Fruit fly (Drosophila melanogaster) whole organism, embryonic: ENCODE data around the gene Diedel2.
A peak's percentile ranks its signal among the peaks of the same experiment; 100 is the strongest.

ENCODE experiments used
- CG11456 ChIP-seq: fragments of 200-800 bp; sonication (Bioruptor generic); IDR thresholded peaks from 3 replicates; pipeline ENCODE4 v1.3.6; 2022; ENCODE audit warnings: missing biosample characterization, missing genetic modification characterization
- CG11723 ChIP-seq: fragments of 200-800 bp; sonication (Bioruptor generic); optimal IDR thresholded peaks from 2 replicates; lab custom pipeline; 2017; ENCODE audit warnings: missing biosample characterization, mild to moderate bottlenecking, missing genetic modification characterization
- CG12744 ChIP-seq: fragments of 200-800 bp; sonication (Bioruptor generic); optimal IDR thresholded peaks from 2 replicates; lab custom pipeline; 2016; ENCODE audit warnings: missing biosample characterization, missing genetic modification characterization
- CG13296 ChIP-seq: fragments of 200-800 bp; sonication (Bioruptor generic); optimal IDR thresholded peaks from 3 replicates; lab custom pipeline; 2018; ENCODE audit warnings: missing biosample characterization, mild to moderate bottlenecking, missing genetic modification characterization
- CG14014 ChIP-seq: fragments of 200-800 bp; sonication (Bioruptor generic); IDR thresholded peaks from 2 replicates; pipeline ENCODE4 v1.3.6; 2022; ENCODE audit warnings: missing biosample characterization, missing genetic modification characterization
- CG15601 ChIP-seq: fragments of 200-800 bp; sonication (Bioruptor generic); optimal IDR thresholded peaks from 3 replicates; lab custom pipeline; 2019; ENCODE audit warnings: missing biosample characterization, mild to moderate bottlenecking, missing genetic modification characterization, moderate library complexity
- CG1647 ChIP-seq: fragments of 200-800 bp; sonication (Bioruptor generic); optimal IDR thresholded peaks from 3 replicates; lab custom pipeline; 2016; ENCODE audit warnings: missing biosample characterization, missing genetic modification characterization
- CG2120 ChIP-seq: fragments of 200-800 bp; sonication (Bioruptor generic); optimal IDR thresholded peaks from 3 replicates; lab custom pipeline; 2016; ENCODE audit warnings: missing biosample characterization, missing genetic modification characterization
- CG2875 ChIP-seq: fragments of 200-800 bp; sonication (Bioruptor generic); optimal IDR thresholded peaks from 2 replicates; lab custom pipeline; 2017; ENCODE audit warnings: missing biosample characterization, mild to moderate bottlenecking, missing genetic modification characterization, missing genetic modification reagents
- CG31365 ChIP-seq: fragments of 200-800 bp; sonication (Bioruptor generic); optimal IDR thresholded peaks from 2 replicates; lab custom pipeline; 2018; ENCODE audit warnings: missing biosample characterization, mild to moderate bottlenecking, missing genetic modification characterization
- CG3163 ChIP-seq: fragments of 200-800 bp; sonication (Bioruptor generic); optimal IDR thresholded peaks from 3 replicates; lab custom pipeline; 2016; ENCODE audit warnings: missing biosample characterization, missing genetic modification characterization
- CG32532 ChIP-seq: fragments of 200-800 bp; sonication (Bioruptor generic); IDR thresholded peaks from 2 replicates; pipeline ENCODE4 v1.3.6; 2022; ENCODE audit warnings: missing biosample characterization, missing genetic modification characterization
- CG3407 ChIP-seq: fragments of 200-800 bp; sonication (Bioruptor generic); optimal IDR thresholded peaks from 2 replicates; lab custom pipeline; 2018; ENCODE audit warnings: missing biosample characterization, mild to moderate bottlenecking, missing genetic modification characterization
- CG34376 ChIP-seq: fragments of 200-800 bp; sonication (Bioruptor generic); optimal IDR thresholded peaks from 2 replicates; lab custom pipeline; 2018; ENCODE audit warnings: missing biosample characterization, mild to moderate bottlenecking, missing genetic modification characterization
- CG4617 ChIP-seq: fragments of 200-800 bp; sonication (Bioruptor generic); optimal IDR thresholded peaks from 3 replicates; lab custom pipeline; 2016; ENCODE audit warnings: missing biosample characterization, missing genetic modification characterization, borderline replicate concordance
- CG4854 ChIP-seq: fragments of 200-800 bp; sonication (Bioruptor generic); optimal IDR thresholded peaks from 2 replicates; lab custom pipeline; 2016; ENCODE audit warnings: missing biosample characterization, missing genetic modification characterization, inconsistent platforms
- CG6272 ChIP-seq: fragments of 200-800 bp; sonication (Bioruptor generic); IDR thresholded peaks from 2 replicates; pipeline ENCODE4 v1.3.6; 2022; ENCODE audit warnings: missing biosample characterization, missing genetic modification characterization
- CG6791 ChIP-seq: fragments of 200-800 bp; sonication (Bioruptor generic); IDR thresholded peaks from 3 replicates; pipeline ENCODE4 v1.3.6; 2022; ENCODE audit warnings: missing biosample characterization, missing genetic modification characterization; ENCODE audit not compliant: partially characterized antibody
- CG8290 ChIP-seq, 3 experiments: fragments of 200-800 bp; sonication (Bioruptor generic); optimal IDR thresholded peaks; 2 replicates each; lab custom pipeline; 2016 to 2019; ENCODE audit warnings: missing biosample characterization in 3 of 3, missing genetic modification characterization in 3 of 3, mild to moderate bottlenecking in 2 of 3, moderate library complexity in 1 of 3
- CG8924 ChIP-seq: fragments of 200-800 bp; optimal IDR thresholded peaks from 3 replicates; lab custom pipeline; 2019; ENCODE audit warnings: missing biosample characterization, mild to moderate bottlenecking, missing genetic modification characterization, moderate library complexity
- CG9797 ChIP-seq: fragments of 200-800 bp; sonication (Bioruptor generic); optimal IDR thresholded peaks from 3 replicates; lab custom pipeline; 2018; ENCODE audit warnings: missing biosample characterization, mild to moderate bottlenecking, missing genetic modification characterization
- D19A ChIP-seq: fragments of 200-800 bp; optimal IDR thresholded peaks from 3 replicates; lab custom pipeline; 2019; ENCODE audit warnings: missing biosample characterization, mild to moderate bottlenecking, missing genetic modification characterization, moderate library complexity
- Dad ChIP-seq: fragments of 200-800 bp; sonication (Bioruptor generic); optimal IDR thresholded peaks from 3 replicates; lab custom pipeline; 2016; ENCODE audit warnings: missing biosample characterization, missing genetic modification characterization
- Dek ChIP-seq: fragments of 200-800 bp; sonication (Bioruptor generic); optimal IDR thresholded peaks from 3 replicates; lab custom pipeline; 2019; ENCODE audit warnings: missing biosample characterization, mild to moderate bottlenecking, missing genetic modification characterization, moderate library complexity
- Hmx ChIP-seq: fragments of 200-800 bp; sonication (Bioruptor generic); optimal IDR thresholded peaks from 2 replicates; lab custom pipeline; 2016; ENCODE audit warnings: missing biosample characterization, missing genetic modification characterization
- Hr39 ChIP-seq: fragments of >200 bp; optimal IDR thresholded peaks from 2 replicates; lab custom pipeline; 2017
- Hsf ChIP-seq: fragments of 200-800 bp; sonication (Bioruptor generic); optimal IDR thresholded peaks from 3 replicates; lab custom pipeline; 2016; ENCODE audit warnings: missing biosample characterization, missing genetic modification characterization
- Mad ChIP-seq: fragments of 200-800 bp; sonication (Bioruptor generic); optimal IDR thresholded peaks from 2 replicates; lab custom pipeline; 2016; ENCODE audit warnings: missing biosample characterization, missing genetic modification characterization
- Ravus ChIP-seq: fragments of 200-800 bp; sonication (Bioruptor generic); IDR thresholded peaks from 2 replicates; pipeline ENCODE4 v1.3.6; 2022; ENCODE audit warnings: missing biosample characterization, missing genetic modification characterization
- Stat92E ChIP-seq, 3 experiments: fragments of >200 bp in 2 of 3; fragments of 200-800 bp in 1 of 3; sonication (Bioruptor generic) in 1 of 3; optimal IDR thresholded peaks; 2 replicates each; lab custom pipeline; 2017 to 2019; ENCODE audit warnings: missing biosample characterization in 3 of 3, missing genetic modification characterization in 3 of 3, mild to moderate bottlenecking in 1 of 3, moderate library complexity in 1 of 3
- ab ChIP-seq: fragments of 200-800 bp; sonication (Bioruptor generic); optimal IDR thresholded peaks from 2 replicates; lab custom pipeline; 2016; ENCODE audit warnings: missing biosample characterization, missing genetic modification characterization
- amos ChIP-seq: fragments of 200-800 bp; sonication (Bioruptor generic); IDR thresholded peaks from 2 replicates; pipeline ENCODE4 v1.3.6; 2022; ENCODE audit warnings: missing biosample characterization, missing genetic modification characterization; ENCODE audit not compliant: partially characterized antibody
- bcd ChIP-seq: fragments of 200-800 bp; sonication (Bioruptor generic); optimal IDR thresholded peaks from 2 replicates; lab custom pipeline; 2017; ENCODE audit warnings: missing biosample characterization, mild to moderate bottlenecking, missing genetic modification characterization
- chif ChIP-seq, 2 experiments: fragments of 200-800 bp; sonication (Bioruptor generic); optimal IDR thresholded peaks; 3 replicates each; lab custom pipeline; 2016; ENCODE audit warnings: missing biosample characterization in 2 of 2, missing genetic modification characterization in 2 of 2
- crol ChIP-seq: fragments of 200-800 bp; sonication (Bioruptor generic); IDR thresholded peaks from 2 replicates; pipeline ENCODE4 v1.3.6; 2022; ENCODE audit warnings: missing biosample characterization, missing genetic modification characterization
- grn ChIP-seq: fragments of 200-800 bp; sonication (Bioruptor generic); optimal IDR thresholded peaks from 3 replicates; lab custom pipeline; 2017; ENCODE audit warnings: missing biosample characterization, missing genetic modification characterization
- hbn ChIP-seq: fragments of 200-800 bp; sonication (Bioruptor generic); IDR thresholded peaks from 2 replicates; pipeline ENCODE4 v1.3.6; 2022; ENCODE audit warnings: missing biosample characterization, missing genetic modification characterization; ENCODE audit not compliant: partially characterized antibody
- ind ChIP-seq: fragments of 200-800 bp; sonication (Bioruptor generic); optimal IDR thresholded peaks from 3 replicates; lab custom pipeline; 2016; ENCODE audit warnings: missing biosample characterization, missing genetic modification characterization
- p53 ChIP-seq: fragments of 200-800 bp; sonication (Bioruptor generic); optimal IDR thresholded peaks from 2 replicates; lab custom pipeline; 2016; ENCODE audit warnings: missing biosample characterization, missing genetic modification characterization
- pan ChIP-seq, 4 experiments: fragments of >200 bp in 3 of 4; fragments of 200-800 bp in 1 of 4; sonication (Bioruptor generic) in 1 of 4; optimal IDR thresholded peaks in 3 of 4; IDR thresholded peaks in 1 of 4; 2 replicates each; pipeline versions ENCODE4 v1.3.6 to Lab custom; 2017 to 2022; ENCODE audit warnings: missing biosample characterization in 2 of 4, missing genetic modification characterization in 2 of 4, mixed read lengths in 1 of 4
- pita ChIP-seq: fragments of 200-800 bp; sonication (Bioruptor generic); optimal IDR thresholded peaks from 2 replicates; lab custom pipeline; 2017; ENCODE audit warnings: missing biosample characterization, mild to moderate bottlenecking, missing genetic modification characterization
- pnt ChIP-seq: fragments of 200-800 bp; sonication (Bioruptor generic); optimal IDR thresholded peaks from 3 replicates; lab custom pipeline; 2016; ENCODE audit warnings: missing biosample characterization, missing genetic modification characterization
- pzg ChIP-seq: fragments of 200-800 bp; sonication (Bioruptor generic); optimal IDR thresholded peaks from 3 replicates; lab custom pipeline; 2018; ENCODE audit warnings: missing biosample characterization, mild to moderate bottlenecking, missing genetic modification characterization, moderate library complexity
- ranshi ChIP-seq: fragments of 200-800 bp; sonication (Bioruptor generic); IDR thresholded peaks from 2 replicates; pipeline ENCODE4 v1.3.6; 2022; ENCODE audit warnings: missing biosample characterization, missing genetic modification characterization
- ssp ChIP-seq: fragments of 200-800 bp; sonication (Bioruptor generic); IDR thresholded peaks from 2 replicates; pipeline ENCODE4 v1.3.6; 2022; ENCODE audit warnings: missing biosample characterization, missing genetic modification characterization
- tup ChIP-seq: fragments of 200-800 bp; sonication (Bioruptor generic); optimal IDR thresholded peaks from 2 replicates; lab custom pipeline; 2016; ENCODE audit warnings: missing biosample characterization, mild to moderate bottlenecking, missing genetic modification characterization, moderate library complexity
- vnd ChIP-seq: fragments of 200-800 bp; sonication (Bioruptor generic); IDR thresholded peaks from 3 replicates; pipeline ENCODE4 v1.3.6; 2022; ENCODE audit warnings: missing biosample characterization, missing genetic modification characterization; ENCODE audit not compliant: partially characterized antibody
- zfh1 ChIP-seq: fragments of 200-800 bp; sonication (Bioruptor generic); IDR thresholded peaks from 3 replicates; pipeline ENCODE4 v1.3.6; 2022; ENCODE audit warnings: missing biosample characterization, missing genetic modification characterization

Gene Diedel2

dm6 chr3R:29591481-29592138 is 16.7 kb upstream of the Diedel2 start, which contains the start of gene alph (continued):
- TF ChIP-seq Stat92E (GFP tag; optimal IDR thresholded peaks at IDR 0.05; lab: Kevin White, UChicago), result peak in 1 of 3 experiments; percentile 54
- peak; percentile 26; the same call in 1 of the 3 replicates for TF ChIP-seq zfh1 (GFP tag; lab: Robert Waterston, UW)
- TF ChIP-seq Hmx (GFP tag; lab: Kevin White, UChicago), result no peak
- no peak for TF ChIP-seq pnt
- peak; percentile 52 for TF ChIP-seq p53 (GFP tag; lab: Kevin White, UChicago)
- TF ChIP-seq Ravus (GFP tag; lab: Robert Waterston, UW), result no peak
- TF ChIP-seq tup, result peak; percentile 0
- TF ChIP-seq Mad (GFP tag; lab: Kevin White, UChicago), result peak; percentile 64
- TF ChIP-seq CG15601 (tag; lab: Kevin White, UChicago), result peak; percentile 10
- TF ChIP-seq CG9797, result peak; percentile 40
- TF ChIP-seq ssp (GFP tag; lab: Robert Waterston, UW), result no peak
- TF ChIP-seq hbn (GFP tag; lab: Robert Waterston, UW), result peak; percentile 95
- peak; percentile 94 for TF ChIP-seq CG4617 (GFP tag; lab: Kevin White, UChicago)
- TF ChIP-seq grn (GFP tag; lab: Kevin White, UChicago), result peak; percentile 9
- peak; percentile 99 for TF ChIP-seq amos
- TF ChIP-seq CG3407 (GFP tag; lab: Kevin White, UChicago), result peak; percentile 6
- peak; percentile 25 for TF ChIP-seq CG3163 (GFP tag; lab: Kevin White, UChicago)
- TF ChIP-seq CG2120, result peak; percentile 48
- peak; percentile 51 for TF ChIP-seq CG8290 (GFP tag; optimal IDR thresholded peaks at IDR 0.05; lab: Kevin White, UChicago)
- peak in 1 of 2 experiments; percentile 72 for TF ChIP-seq CG8290 (tag; optimal IDR thresholded peaks at IDR 0.05; lab: Kevin White, UChicago)
- peak; percentile 98 for TF ChIP-seq vnd (GFP tag; lab: Robert Waterston, UW)
- TF ChIP-seq CG14014 (GFP tag; lab: Robert Waterston, UW), result peak; percentile 10; the same call in 1 of the 2 replicates
- peak; percentile 0 for TF ChIP-seq ab (GFP tag; lab: Kevin White, UChicago)
- no peak for TF ChIP-seq CG1647 (GFP tag; lab: Kevin White, UChicago)
- no peak for TF ChIP-seq CG13296 (GFP tag; lab: Kevin White, UChicago)
- TF ChIP-seq CG32532 (GFP tag; lab: Robert Waterston, UW), result peak; percentile 51
- peak; percentile 17 for TF ChIP-seq CG12744 (GFP tag; lab: Kevin White, UChicago)
- TF ChIP-seq crol (GFP tag; lab: Robert Waterston, UW), result no peak
- peak in 1 of 2 experiments; percentile 46 for TF ChIP-seq chif (GFP tag; optimal IDR thresholded peaks at IDR 0.05; lab: Kevin White, UChicago)
- peak; percentile 22 for TF ChIP-seq CG31365 (tag; lab: Kevin White, UChicago)
- peak; percentile 25 for TF ChIP-seq CG8924 (tag; lab: Kevin White, UChicago)
- peak; percentile 13 for TF ChIP-seq D19A
- TF ChIP-seq CG11456, result 0 out of 3 replicates have a peak, but pooled peaks have one; percentile 48
- TF ChIP-seq ranshi (GFP tag; lab: Robert Waterston, UW), result 0 out of 2 replicates have a peak, but pooled peaks have one; percentile 14
- TF ChIP-seq CG11723 (GFP tag; lab: Kevin White, UChicago), result no peak
- TF ChIP-seq CG2875 (GFP tag; lab: Kevin White, UChicago), result peak; percentile 43
- peak; percentile 20 for TF ChIP-seq ind (GFP tag; lab: Kevin White, UChicago)
- peak; percentile 60; the same call in 1 of the 2 replicates for TF ChIP-seq CG6272 (GFP tag; lab: Robert Waterston, UW)
- TF ChIP-seq CG6791, result peak; percentile 99
- peak; percentile 27 for TF ChIP-seq bcd
- peak; percentile 96 for TF ChIP-seq pita (GFP tag; lab: Kevin White, UChicago)
- peak; percentile 10 for TF ChIP-seq Dek (tag; lab: Kevin White, UChicago)
- TF ChIP-seq Hsf (GFP tag; lab: Kevin White, UChicago), result peak; percentile 57
- no peak for TF ChIP-seq pan (optimal IDR thresholded peaks at IDR 0.05; lab: Kevin White, UChicago)
- peak in 1 of 2 experiments; percentile 45 for TF ChIP-seq pan (GFP tag; optimal IDR thresholded peaks at IDR 0.05 in 1 of 2, IDR thresholded peaks at IDR 0.05 in 1 of 2)
- TF ChIP-seq Dad (GFP tag; lab: Kevin White, UChicago), result peak; percentile 51
- TF ChIP-seq CG4854 (GFP tag; lab: Kevin White, UChicago), result no peak
- TF ChIP-seq pzg (GFP tag; lab: Kevin White, UChicago), result peak; percentile 92
- TF ChIP-seq Hr39 (lab: Kevin White, UChicago), result no peak
- no peak for TF ChIP-seq CG34376 (GFP tag; lab: Kevin White, UChicago)
